Fruit fly (Drosophila melanogaster) whole organism, prepupa: ENCODE measurements around the gene Sap130.
A peak's percentile ranks its signal among the peaks of the same experiment; 100 is the strongest.

Experiments
- Blimp-1 ChIP-seq: fragments of 200-800 bp; sonication (Bioruptor generic); optimal IDR thresholded peaks from 3 replicates; lab custom pipeline; 2017; ENCODE audit warnings: missing biosample characterization, missing genetic modification characterization, mild to moderate bottlenecking, moderate library complexity, missing genetic modification reagents
- CG10669 ChIP-seq: fragments of 200-800 bp; sonication (Bioruptor generic); optimal IDR thresholded peaks from 3 replicates; lab custom pipeline; 2018; ENCODE audit warnings: missing biosample characterization, mild to moderate bottlenecking, missing genetic modification characterization, moderate library complexity
- CG11294 ChIP-seq: fragments of 200-800 bp; sonication (Bioruptor generic); IDR thresholded peaks from 2 replicates; pipeline ENCODE4 v1.3.6; 2022; ENCODE audit warnings: missing biosample characterization, missing genetic modification characterization
- CG11762 ChIP-seq: fragments of 200-800 bp; sonication (Bioruptor generic); optimal IDR thresholded peaks from 3 replicates; lab custom pipeline; 2016; ENCODE audit warnings: missing biosample characterization, missing genetic modification characterization; ENCODE audit not compliant: insufficient read depth
- CG15336 ChIP-seq: fragments of 200-800 bp; sonication (Bioruptor generic); IDR thresholded peaks from 2 replicates; pipeline ENCODE4 v1.3.6; 2022; ENCODE audit warnings: missing biosample characterization, missing genetic modification characterization
- CG16779 ChIP-seq: fragments of 200-800 bp; sonication (Bioruptor generic); optimal IDR thresholded peaks from 3 replicates; lab custom pipeline; 2017; ENCODE audit warnings: missing biosample characterization, mild to moderate bottlenecking, missing genetic modification characterization
- CG3032 ChIP-seq: fragments of 200-800 bp; optimal IDR thresholded peaks from 2 replicates; lab custom pipeline; 2019; ENCODE audit warnings: missing biosample characterization, mild to moderate bottlenecking, missing genetic modification characterization, moderate library complexity
- CG32006 ChIP-seq: fragments of 200-800 bp; sonication (Bioruptor generic); optimal IDR thresholded peaks from 3 replicates; lab custom pipeline; 2017; ENCODE audit warnings: missing biosample characterization, mild to moderate bottlenecking, missing genetic modification characterization
- CG3919 ChIP-seq: fragments of 200-800 bp; sonication (Bioruptor generic); optimal IDR thresholded peaks from 3 replicates; lab custom pipeline; 2016; ENCODE audit warnings: missing biosample characterization, missing genetic modification characterization
- CG6163 ChIP-seq: fragments of 200-800 bp; sonication (Bioruptor generic); IDR thresholded peaks from 3 replicates; pipeline ENCODE4 v1.3.6; 2022; ENCODE audit warnings: missing biosample characterization, missing genetic modification characterization
- CG6276 ChIP-seq: fragments of 200-800 bp; sonication (Bioruptor generic); optimal IDR thresholded peaks from 2 replicates; lab custom pipeline; 2017; ENCODE audit warnings: missing biosample characterization, mild to moderate bottlenecking, missing genetic modification characterization
- CG6808 ChIP-seq: fragments of 200-800 bp; sonication (Bioruptor generic); optimal IDR thresholded peaks from 3 replicates; lab custom pipeline; 2017; ENCODE audit warnings: missing biosample characterization, missing genetic modification characterization, mild to moderate bottlenecking, moderate library complexity, missing genetic modification reagents
- CG6854 ChIP-seq: fragments of 200-800 bp; sonication (Bioruptor generic); optimal IDR thresholded peaks from 2 replicates; lab custom pipeline; 2017; ENCODE audit warnings: missing biosample characterization, mild to moderate bottlenecking, missing genetic modification characterization
- CG8119 ChIP-seq: fragments of 200-800 bp; sonication (Bioruptor generic); IDR thresholded peaks from 3 replicates; pipeline ENCODE4 v1.3.6; 2022; ENCODE audit warnings: missing biosample characterization, missing genetic modification characterization
- CG8319 ChIP-seq: fragments of 200-800 bp; sonication (Bioruptor generic); optimal IDR thresholded peaks from 3 replicates; lab custom pipeline; 2016; ENCODE audit warnings: missing biosample characterization, missing genetic modification characterization
- CG8632 ChIP-seq: fragments of 200-800 bp; sonication (Bioruptor generic); optimal IDR thresholded peaks from 3 replicates; lab custom pipeline; 2016; ENCODE audit warnings: missing biosample characterization, missing genetic modification characterization
- CG9139 ChIP-seq: fragments of 200-800 bp; sonication (Bioruptor generic); optimal IDR thresholded peaks from 3 replicates; lab custom pipeline; 2017; ENCODE audit warnings: missing biosample characterization, mild to moderate bottlenecking, missing genetic modification characterization
- Eip75B ChIP-seq: fragments of 200-800 bp; sonication (Bioruptor generic); optimal IDR thresholded peaks from 3 replicates; lab custom pipeline; 2016; ENCODE audit warnings: missing biosample characterization, missing genetic modification characterization
- Eip93F ChIP-seq: fragments of 200-800 bp; sonication (Bioruptor generic); optimal IDR thresholded peaks from 2 replicates; lab custom pipeline; 2016; ENCODE audit warnings: missing biosample characterization, mild to moderate bottlenecking, missing genetic modification characterization
- Ets21C ChIP-seq: fragments of 200-800 bp; sonication (Bioruptor generic); optimal IDR thresholded peaks from 3 replicates; lab custom pipeline; 2016; ENCODE audit warnings: missing biosample characterization, missing genetic modification characterization
- Ets96B ChIP-seq: fragments of 200-800 bp; optimal IDR thresholded peaks from 2 replicates; lab custom pipeline; 2019; ENCODE audit warnings: missing biosample characterization, mild to moderate bottlenecking, missing genetic modification characterization, moderate library complexity
- Gug ChIP-seq: fragments of 200-800 bp; sonication (Bioruptor generic); IDR thresholded peaks from 2 replicates; pipeline ENCODE4 v1.3.6; 2022; ENCODE audit warnings: missing biosample characterization, missing genetic modification characterization
- Hr39 ChIP-seq: fragments of 200-800 bp; sonication (Bioruptor generic); optimal IDR thresholded peaks from 2 replicates; lab custom pipeline; 2016; ENCODE audit warnings: missing biosample characterization, missing genetic modification characterization
- Lpt ChIP-seq: fragments of 200-800 bp; sonication (Bioruptor generic); optimal IDR thresholded peaks from 3 replicates; lab custom pipeline; 2016; ENCODE audit warnings: missing biosample characterization, missing genetic modification characterization
- Met ChIP-seq: fragments of 200-800 bp; sonication (Bioruptor generic); optimal IDR thresholded peaks from 3 replicates; lab custom pipeline; 2016; ENCODE audit warnings: missing biosample characterization, missing genetic modification characterization
- OdsH ChIP-seq: fragments of 200-800 bp; sonication (Bioruptor generic); optimal IDR thresholded peaks from 3 replicates; lab custom pipeline; 2016; ENCODE audit warnings: missing biosample characterization, missing genetic modification characterization
- Sox14 ChIP-seq: fragments of 200-800 bp; sonication (Bioruptor generic); optimal IDR thresholded peaks from 3 replicates; lab custom pipeline; 2016; ENCODE audit warnings: missing biosample characterization, missing genetic modification characterization
- Sox15 ChIP-seq: fragments of 200-800 bp; sonication (Bioruptor generic); optimal IDR thresholded peaks from 3 replicates; lab custom pipeline; 2016; ENCODE audit warnings: missing biosample characterization, missing genetic modification characterization
- achi ChIP-seq: fragments of 200-800 bp; sonication (Bioruptor generic); optimal IDR thresholded peaks from 3 replicates; lab custom pipeline; 2016; ENCODE audit warnings: missing biosample characterization, missing genetic modification characterization
- acj6 ChIP-seq: fragments of 200-800 bp; sonication (Bioruptor generic); optimal IDR thresholded peaks from 3 replicates; lab custom pipeline; 2016; ENCODE audit warnings: missing biosample characterization, missing genetic modification characterization
- cyc ChIP-seq: fragments of 200-800 bp; sonication (Bioruptor generic); optimal IDR thresholded peaks from 3 replicates; lab custom pipeline; 2016; ENCODE audit warnings: missing biosample characterization, missing genetic modification characterization
- dac ChIP-seq: fragments of 200-800 bp; sonication (Bioruptor generic); optimal IDR thresholded peaks from 2 replicates; lab custom pipeline; 2017; ENCODE audit warnings: missing biosample characterization, mild to moderate bottlenecking, missing genetic modification characterization
- eg ChIP-seq: fragments of 200-800 bp; sonication (Bioruptor generic); IDR thresholded peaks from 3 replicates; pipeline ENCODE4 v1.3.6; 2022; ENCODE audit warnings: missing biosample characterization, missing genetic modification characterization
- fd59A ChIP-seq: fragments of 200-800 bp; sonication (Bioruptor generic); optimal IDR thresholded peaks from 2 replicates; lab custom pipeline; 2017; ENCODE audit warnings: missing biosample characterization, mild to moderate bottlenecking, missing genetic modification characterization, missing genetic modification reagents
- fkh ChIP-seq: fragments of 200-800 bp; sonication (Bioruptor generic); optimal IDR thresholded peaks from 3 replicates; lab custom pipeline; 2017; ENCODE audit warnings: missing biosample characterization, mild to moderate bottlenecking, missing genetic modification characterization, moderate library complexity
- lz ChIP-seq: fragments of 200-800 bp; sonication (Bioruptor generic); optimal IDR thresholded peaks from 3 replicates; lab custom pipeline; 2016; ENCODE audit warnings: missing biosample characterization, missing genetic modification characterization
- pdm3 ChIP-seq: fragments of 200-800 bp; sonication (Bioruptor generic); optimal IDR thresholded peaks from 3 replicates; lab custom pipeline; 2016; ENCODE audit warnings: missing biosample characterization, missing genetic modification characterization
- spab ChIP-seq: fragments of 200-800 bp; sonication (Bioruptor generic); optimal IDR thresholded peaks from 2 replicates; lab custom pipeline; 2017; ENCODE audit warnings: missing biosample characterization, mild to moderate bottlenecking, missing genetic modification characterization, missing genetic modification reagents
- ss ChIP-seq, 2 experiments: fragments of 200-800 bp; sonication (Bioruptor generic); optimal IDR thresholded peaks; 2 replicates in 1 of 2; 3 replicates in 1 of 2; lab custom pipeline; 2017 to 2018; ENCODE audit warnings: mild to moderate bottlenecking in 2 of 2, missing biosample characterization in 2 of 2, missing genetic modification characterization in 2 of 2, moderate library complexity in 1 of 2
- svp ChIP-seq: fragments of 200-800 bp; sonication (Bioruptor generic); peaks from one replicate; lab custom pipeline; 2016; ENCODE audit warnings: missing biosample characterization, missing genetic modification characterization
- vri ChIP-seq: fragments of 200-800 bp; sonication (Bioruptor generic); optimal IDR thresholded peaks from 3 replicates; lab custom pipeline; 2016; ENCODE audit warnings: missing biosample characterization, mild to moderate bottlenecking, missing genetic modification characterization

The Sap130 gene

DNA sequence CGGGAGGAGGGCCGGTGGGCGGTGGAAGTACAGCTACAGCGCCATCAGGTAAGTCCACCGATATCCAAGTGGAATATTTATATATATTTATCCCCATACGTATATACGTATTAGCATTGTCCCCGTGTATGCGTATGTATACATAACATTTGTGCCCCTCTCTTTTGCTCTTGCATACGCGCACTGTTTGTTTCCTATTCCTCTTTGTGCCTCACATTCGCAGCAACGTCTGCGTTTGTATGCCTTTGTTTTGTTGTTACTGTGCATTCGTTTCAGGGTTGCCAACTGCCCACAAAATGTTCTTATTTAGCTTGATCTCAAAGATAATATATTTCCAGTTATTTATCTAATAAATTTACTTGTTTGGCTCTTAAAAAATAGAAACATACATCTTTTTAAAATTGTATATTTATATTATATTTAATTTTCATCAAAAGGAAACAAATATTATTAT is 615 bp downstream of the Sap130 start (continued):
- TF ChIP-seq Sox14 (GFP tag; lab: Kevin White, UChicago) (peak; percentile 82), fd59A (no peak), Hr39 (GFP tag; lab: Kevin White, UChicago) (peak; percentile 18), CG3032 (peak; percentile 60), CG11762 (no peak), CG10669 (GFP tag; lab: Kevin White, UChicago) (no peak), lz (GFP tag; lab: Kevin White, UChicago) (peak; percentile 30), CG16779 (tag; lab: Kevin White, UChicago) (peak; percentile 16), CG3919 (GFP tag; lab: Kevin White, UChicago) (no peak), vri (no peak), acj6 (GFP tag; lab: Kevin White, UChicago) (peak; percentile 54), dac (GFP tag; lab: Kevin White, UChicago) (no peak), CG6163 (GFP tag; lab: Robert Waterston, UW) (peak; percentile 85), pdm3 (no peak), fkh (GFP tag; lab: Kevin White, UChicago) (no peak), ss (GFP tag; optimal IDR thresholded peaks at IDR 0.05; lab: Kevin White, UChicago) (no peak), Ets96B (tag; lab: Kevin White, UChicago) (peak; percentile 59), CG8632 (GFP tag; lab: Kevin White, UChicago) (peak; percentile 67), CG8119 (GFP tag; lab: Robert Waterston, UW) (peak; percentile 66; the same call in 2 of the 3 replicates), cyc (GFP tag; lab: Kevin White, UChicago) (peak; percentile 33), CG8319 (GFP tag; lab: Kevin White, UChicago) (no peak), CG9139 (GFP tag; lab: Kevin White, UChicago) (no peak), Lpt (peak; percentile 43), CG32006 (no peak), Eip75B (GFP tag; lab: Kevin White, UChicago) (peak; percentile 34), Met (GFP tag; lab: Kevin White, UChicago) (peak; percentile 56), Ets21C (GFP tag; lab: Kevin White, UChicago) (no peak), spab (GFP tag; lab: Kevin White, UChicago) (no peak), CG6854 (GFP tag; lab: Kevin White, UChicago) (no peak), OdsH (peak; percentile 55), Gug (GFP tag; lab: Robert Waterston, UW) (no peak), achi (peak; percentile 67), CG11294 (GFP tag; lab: Robert Waterston, UW) (no peak), svp (GFP tag; lab: Kevin White, UChicago) (no peak), eg (peak; percentile 72; the same call in 2 of the 3 replicates), Eip93F (GFP tag; lab: Kevin White, UChicago) (peak; percentile 50), CG15336 (GFP tag; lab: Robert Waterston, UW) (peak; percentile 69), Blimp-1 (peak; percentile 13), Sox15 (GFP tag; lab: Kevin White, UChicago) (no peak), CG6808 (no peak), CG6276 (GFP tag; lab: Kevin White, UChicago) (no peak)
- TF ChIP-seq, all 60 proteins: peak for 32

dm6 chr3L:12808421-12808820 is 2.7 kb downstream of the Sap130 start, which contains the start of gene CG32110:
CG32110 (plus strand) TSS chr3L:12808721.
- no peak for TF ChIP-seq Sox14 (GFP tag; lab: Kevin White, UChicago)
- TF ChIP-seq CG15336 (GFP tag; lab: Robert Waterston, UW), result no peak
- no peak for TF ChIP-seq Hr39 (GFP tag; lab: Kevin White, UChicago)
